2 fruit fly cellular contexts compared by ENCODE assay signal in genomic region chrX:7995171-7995747, dm6.
A peak's percentile ranks its signal among the peaks of the same experiment; 100 is the strongest.
TF ChIP-seq lines count a peak whose summit lies in the region.

Gene Tbh (plus strand): TSS chrX:7995697.

TF ChIP-seq in whole organism, embryonic, 481 proteins besides CTCF, POLR2A, EP300 and RAD21 (continued from another document and continues in another):
- TF ChIP-seq sisA (GFP tag; IDR thresholded peaks at IDR 0.05; lab: Robert Waterston, UW) (no peak), CG1233 (GFP tag; optimal IDR thresholded peaks at IDR 0.05; lab: Kevin White, UChicago) (peak; percentile 23), aop (GFP tag; IDR thresholded peaks at IDR 0.05; lab: Robert Waterston, UW) (no peak), CG6813 (GFP tag; optimal IDR thresholded peaks at IDR 0.05; lab: Kevin White, UChicago) (peak; percentile 44), nmo (GFP tag; optimal IDR thresholded peaks at IDR 0.05; lab: Kevin White, UChicago) (peak; percentile 16), Bdp1 (GFP tag; optimal IDR thresholded peaks at IDR 0.05; lab: Kevin White, UChicago) (no peak), Atf-2 (GFP tag; optimal IDR thresholded peaks at IDR 0.05; lab: Kevin White, UChicago) (no peak), HLHmδ (GFP tag; optimal IDR thresholded peaks at IDR 0.05; lab: Kevin White, UChicago) (no peak), abd-A (tag; optimal IDR thresholded peaks at IDR 0.05; lab: Kevin White, UChicago) (peak; percentile 56), CG12659 (GFP tag; optimal IDR thresholded peaks at IDR 0.05; lab: Kevin White, UChicago) (peak; percentile 43), Adf1 (GFP tag; IDR thresholded peaks at IDR 0.05; lab: Robert Waterston, UW) (peak; percentile 53; the same call in 1 of the 2 replicates), unpg (GFP tag; optimal IDR thresholded peaks at IDR 0.05; lab: Kevin White, UChicago) (peak; percentile 16), Opbp (GFP tag; IDR thresholded peaks at IDR 0.05; lab: Robert Waterston, UW; ENCODE audit: partially characterized antibody) (no peak), pros (GFP tag; optimal IDR thresholded peaks at IDR 0.05; lab: Kevin White, UChicago) (no peak), pb (GFP tag; optimal IDR thresholded peaks at IDR 0.05; lab: Kevin White, UChicago) (no peak), Hmr (GFP tag; optimal IDR thresholded peaks at IDR 0.05; lab: Kevin White, UChicago) (peak; percentile 67), ssp (GFP tag; IDR thresholded peaks at IDR 0.05; lab: Robert Waterston, UW) (peak; percentile 20; the same call in 1 of the 2 replicates), CG33557 (GFP tag; optimal IDR thresholded peaks at IDR 0.05; lab: Kevin White, UChicago) (peak; percentile 6), jigr1 (GFP tag; IDR thresholded peaks at IDR 0.05; lab: Robert Waterston, UW) (no peak), nerfin-2 (GFP tag; IDR thresholded peaks at IDR 0.05; lab: Robert Waterston, UW; ENCODE audit: partially characterized antibody) (no peak), gsb-n (tag; optimal IDR thresholded peaks at IDR 0.05; lab: Kevin White, UChicago) (no peak), Meics (GFP tag; optimal IDR thresholded peaks at IDR 0.05; lab: Kevin White, UChicago) (peak; percentile 58), Dp (GFP tag; optimal IDR thresholded peaks at IDR 0.05; lab: Kevin White, UChicago) (peak; percentile 13), CG13424 (tag; optimal IDR thresholded peaks at IDR 0.05; lab: Kevin White, UChicago) (peak; percentile 35), Chrac-16 (GFP tag; optimal IDR thresholded peaks at IDR 0.05; lab: Kevin White, UChicago) (no peak), CG12236 (GFP tag; optimal IDR thresholded peaks at IDR 0.05; lab: Kevin White, UChicago) (no peak), az2 (GFP tag; optimal IDR thresholded peaks at IDR 0.05; lab: Kevin White, UChicago) (peak; percentile 20), grau (tag; optimal IDR thresholded peaks at IDR 0.05; lab: Kevin White, UChicago) (peak; percentile 17), CG7987 (GFP tag; optimal IDR thresholded peaks at IDR 0.05; lab: Kevin White, UChicago) (no peak), bcd (GFP tag; optimal IDR thresholded peaks at IDR 0.05; lab: Kevin White, UChicago) (peak; percentile 37), CG1603 (tag; optimal IDR thresholded peaks at IDR 0.05; lab: Kevin White, UChicago) (peak; percentile 4), CG10462 (GFP tag; optimal IDR thresholded peaks at IDR 0.05; lab: Kevin White, UChicago) (no peak), CG12155 (GFP tag; optimal IDR thresholded peaks at IDR 0.05; lab: Kevin White, UChicago) (no peak), Xrp1 (GFP tag; IDR thresholded peaks at IDR 0.05; lab: Robert Waterston, UW) (no peak; the same call in 1 of the 2 replicates), Tbp (GFP tag; optimal IDR thresholded peaks at IDR 0.05; lab: Kevin White, UChicago) (no peak), HLH3B (GFP tag; IDR thresholded peaks at IDR 0.05; lab: Robert Waterston, UW) (0 out of 2 replicates have a peak, but pooled peaks have one; percentile 39), tgo (GFP tag; IDR thresholded peaks at IDR 0.05; lab: Robert Waterston, UW) (0 out of 3 replicates have a peak, but pooled peaks have one; percentile 25), CG31224 (GFP tag; IDR thresholded peaks at IDR 0.05; lab: Robert Waterston, UW) (no peak), CG3847 (GFP tag; IDR thresholded peaks at IDR 0.05; lab: Robert Waterston, UW) (0 out of 2 replicates have a peak, but pooled peaks have one; percentile 20), Fer3 (tag; optimal IDR thresholded peaks at IDR 0.05; lab: Kevin White, UChicago) (no peak), CG10543 (GFP tag; optimal IDR thresholded peaks at IDR 0.05; lab: Kevin White, UChicago) (peak; percentile 24), wdn (GFP tag; IDR thresholded peaks at IDR 0.05; lab: Robert Waterston, UW) (no peak), pum (GFP tag; optimal IDR thresholded peaks at IDR 0.05; lab: Kevin White, UChicago) (no peak), CG4730 (GFP tag; IDR thresholded peaks at IDR 0.05; lab: Robert Waterston, UW) (no peak), NK7.1 (GFP tag; optimal IDR thresholded peaks at IDR 0.05; lab: Kevin White, UChicago) (no peak), jing (GFP tag; optimal IDR thresholded peaks at IDR 0.05; lab: Kevin White, UChicago) (no peak), Hr51 (GFP tag; optimal IDR thresholded peaks at IDR 0.05; lab: Kevin White, UChicago) (peak in 1 of 2 experiments; percentile 32), CG6854 (GFP tag; optimal IDR thresholded peaks at IDR 0.05; lab: Kevin White, UChicago) (peak; percentile 43), kay (GFP tag; optimal IDR thresholded peaks at IDR 0.05; lab: Kevin White, UChicago) (no peak), ci (GFP tag; IDR thresholded peaks at IDR 0.05; lab: Robert Waterston, UW) (peak; percentile 44; the same call in 1 of the 3 replicates), NFAT (GFP tag; IDR thresholded peaks at IDR 0.05; lab: Robert Waterston, UW) (no peak), CG2712 (tag; optimal IDR thresholded peaks at IDR 0.05; lab: Kevin White, UChicago) (peak; percentile 12), Hey (tag; optimal IDR thresholded peaks at IDR 0.05; lab: Kevin White, UChicago) (peak; percentile 35), Ada2b (GFP tag; IDR thresholded peaks at IDR 0.05; lab: Robert Waterston, UW) (peak; percentile 35; the same call in 1 of the 2 replicates), cato (GFP tag; optimal IDR thresholded peaks at IDR 0.05; lab: Kevin White, UChicago; ENCODE audit: borderline replicate concordance) (no peak), CG34422 (GFP tag; IDR thresholded peaks at IDR 0.05; lab: Robert Waterston, UW) (no peak), Sry-β (GFP tag; optimal IDR thresholded peaks at IDR 0.05; lab: Kevin White, UChicago) (no peak), CG17186 (GFP tag; optimal IDR thresholded peaks at IDR 0.05; lab: Kevin White, UChicago) (no peak), zf30C (GFP tag; optimal IDR thresholded peaks at IDR 0.05; lab: Kevin White, UChicago) (no peak), Usf (GFP tag; optimal IDR thresholded peaks at IDR 0.05; lab: Kevin White, UChicago) (no peak), stc (GFP tag; IDR thresholded peaks at IDR 0.05; lab: Robert Waterston, UW) (0 out of 2 replicates have a peak, but pooled peaks have one; percentile 15), CG4617 (GFP tag; optimal IDR thresholded peaks at IDR 0.05; lab: Kevin White, UChicago; ENCODE audit: borderline replicate concordance) (no peak), phol (tag; optimal IDR thresholded peaks at IDR 0.05; lab: Kevin White, UChicago) (peak; percentile 15), btn (GFP tag; optimal IDR thresholded peaks at IDR 0.05; lab: Kevin White, UChicago) (no peak), org-1 (GFP tag; optimal IDR thresholded peaks at IDR 0.05; lab: Kevin White, UChicago) (peak; percentile 33)

TF ChIP-seq in whole organism, prepupa, 60 proteins besides CTCF, POLR2A, EP300 and RAD21 (continued from another document):
- TF ChIP-seq dac (GFP tag; optimal IDR thresholded peaks at IDR 0.05; lab: Kevin White, UChicago) (no peak), CG11294 (GFP tag; IDR thresholded peaks at IDR 0.05; lab: Robert Waterston, UW) (peak; percentile 23; the same call in 1 of the 2 replicates), CG11902 (GFP tag; optimal IDR thresholded peaks at IDR 0.05; lab: Kevin White, UChicago) (no peak), cyc (GFP tag; optimal IDR thresholded peaks at IDR 0.05; lab: Kevin White, UChicago) (no peak), CG31627 (GFP tag; optimal IDR thresholded peaks at IDR 0.05; lab: Kevin White, UChicago) (no peak), Smox (GFP tag; optimal IDR thresholded peaks at IDR 0.05; lab: Kevin White, UChicago) (no peak), CG3032 (tag; optimal IDR thresholded peaks at IDR 0.05; lab: Kevin White, UChicago) (no peak), Gug (GFP tag; IDR thresholded peaks at IDR 0.05; lab: Robert Waterston, UW) (no peak), CG1621 (tag; optimal IDR thresholded peaks at IDR 0.05; lab: Kevin White, UChicago) (no peak), acj6 (GFP tag; optimal IDR thresholded peaks at IDR 0.05; lab: Kevin White, UChicago) (peak; percentile 14), Sox15 (GFP tag; optimal IDR thresholded peaks at IDR 0.05; lab: Kevin White, UChicago) (no peak), Hr38 (GFP tag; optimal IDR thresholded peaks at IDR 0.05; lab: Kevin White, UChicago) (no peak)
